Worm (Caenorhabditis elegans): ENCODE data around the gene emc-6.

emc-6 gene

DNA sequence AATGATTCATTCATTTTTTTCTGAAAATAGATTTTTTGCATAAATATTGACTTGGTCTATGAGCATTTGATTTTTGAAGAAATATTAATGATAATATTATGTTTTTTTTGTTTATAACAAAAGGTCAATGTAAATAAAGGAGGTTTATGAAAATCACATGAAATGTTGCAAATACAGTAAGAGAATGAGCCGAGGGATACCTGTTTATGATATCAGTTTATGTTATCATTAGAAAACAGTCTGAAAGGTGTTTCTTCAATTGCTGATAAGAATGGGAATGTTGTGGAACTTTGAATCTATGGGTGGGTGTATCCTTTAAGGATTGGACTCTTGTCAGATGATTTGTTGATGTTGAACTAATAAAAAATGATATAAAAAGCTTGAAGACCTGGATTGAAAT lies 24.6 kb upstream of the emc-6 start:
- TF ChIP-seq ztf-4 (tag; optimal IDR thresholded peaks at IDR 0.05) (no peak), nhr-19 (GFP tag; conservative IDR thresholded peaks at IDR 0.05) (no peak), ceh-8 (GFP tag; optimal IDR thresholded peaks at IDR 0.05) (no peak), isw-1 (GFP tag; IDR thresholded peaks at IDR 0.05) (no peak), lir-3 (tag; optimal IDR thresholded peaks at IDR 0.05; ENCODE audit: poor library complexity) (no peak), fkh-4 (tag; optimal IDR thresholded peaks at IDR 0.05; ENCODE audit: borderline replicate concordance) (no peak), unc-30 (tag; optimal IDR thresholded peaks at IDR 0.05) (no peak), mdl-1 (tag; optimal IDR thresholded peaks at IDR 0.05) (no peak), unc-130 (tag; optimal IDR thresholded peaks at IDR 0.05) (no peak), lin-14 (GFP tag; optimal IDR thresholded peaks at IDR 0.05) (no peak), ets-5 (GFP tag; IDR thresholded peaks at IDR 0.05) (no peak)

DNA sequence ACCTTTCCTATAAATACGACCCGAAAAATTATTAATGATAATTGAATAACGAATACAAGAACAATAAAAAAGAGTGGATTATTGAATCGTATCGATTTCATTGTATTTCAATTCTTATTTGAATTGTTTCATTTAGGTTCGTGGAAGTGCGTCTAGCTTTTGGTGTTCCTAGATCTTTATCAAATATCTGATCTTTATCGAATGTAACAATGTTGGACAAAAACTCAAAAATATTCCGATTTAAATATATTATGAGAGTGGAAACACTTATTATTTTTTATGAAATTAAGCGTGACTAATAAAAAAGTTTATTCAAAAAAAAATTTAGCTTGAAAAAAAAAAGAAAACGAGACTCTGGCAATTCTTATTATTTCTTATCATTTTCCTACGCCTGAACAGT lies 22.4 kb upstream of the emc-6 start, which contains the start of the genes C50F7.9 and C50F7.3:
Gene C50F7.9, minus strand, starts transcription at position 101 of the 400 bp plus-strand sequence.
Gene C50F7.3, plus strand, starts transcription at position 370 of the 400 bp plus-strand sequence.
- TF ChIP-seq pag-3 (tag; optimal IDR thresholded peaks at IDR 0.05; ENCODE audit: borderline replicate concordance, insufficient read depth) = no peak
- TF ChIP-seq lsy-2 (tag; optimal IDR thresholded peaks at IDR 0.05) = no peak
- no peak for TF ChIP-seq ceh-90 (tag; optimal IDR thresholded peaks at IDR 0.05)
- no peak for TF ChIP-seq dpl-1 (GFP tag; optimal IDR thresholded peaks at IDR 0.05)
- no peak for TF ChIP-seq unc-62 (GFP tag; optimal IDR thresholded peaks at IDR 0.05)
- TF ChIP-seq lin-35 (GFP tag; optimal IDR thresholded peaks at IDR 0.05) = no peak
- TF ChIP-seq fkh-8 (tag; optimal IDR thresholded peaks at IDR 0.05) = no peak
- no peak for TF ChIP-seq ceh-8 (GFP tag; optimal IDR thresholded peaks at IDR 0.05)
- no peak for TF ChIP-seq dsc-1 (tag; optimal IDR thresholded peaks at IDR 0.05)
- TF ChIP-seq mab-9 (GFP tag; IDR thresholded peaks at IDR 0.05) = no peak
- TF ChIP-seq ztf-11 (tag; optimal IDR thresholded peaks at IDR 0.05) = no peak
- TF ChIP-seq mep-1 (tag; optimal IDR thresholded peaks at IDR 0.05) = no peak
- TF ChIP-seq lin-15B (tag; optimal IDR thresholded peaks at IDR 0.05) = no peak
- TF ChIP-seq jun-1 (tag; optimal IDR thresholded peaks at IDR 0.05) = no peak
- TF ChIP-seq blmp-1 (tag; optimal IDR thresholded peaks at IDR 0.05) = no peak
- TF ChIP-seq nhr-237 (tag; optimal IDR thresholded peaks at IDR 0.05) = no peak
- no peak for TF ChIP-seq fkh-4 (tag; optimal IDR thresholded peaks at IDR 0.05; ENCODE audit: borderline replicate concordance)
- no peak for TF ChIP-seq nhr-20 (tag; optimal IDR thresholded peaks at IDR 0.05)
- TF ChIP-seq rnt-1 (tag; optimal IDR thresholded peaks at IDR 0.05) = no peak
- TF ChIP-seq pqm-1 (tag; optimal IDR thresholded peaks at IDR 0.05) = no peak

ce11 chrIV:7728402-7728963 lies 18.9 kb upstream of the emc-6 start, which contains the start of gene sucg-1:
Gene sucg-1, plus strand, starts transcription at chrIV:7728913.
- TF ChIP-seq zip-4 (GFP tag; optimal IDR thresholded peaks at IDR 0.05) = peak; percentile 51
- TF ChIP-seq efl-1 (optimal IDR thresholded peaks at IDR 0.05) = no peak
- peak in 1 of 2 experiments; percentile 53 for TF ChIP-seq efl-1 (GFP tag; optimal IDR thresholded peaks at IDR 0.05 in 1 of 2)
- no peak for TF ChIP-seq ztf-4 (tag; optimal IDR thresholded peaks at IDR 0.05)

- TF ChIP-seq rnt-1 (tag; optimal IDR thresholded peaks at IDR 0.05) (no peak), lin-14 (GFP tag; optimal IDR thresholded peaks at IDR 0.05) (no peak), hlh-17 (GFP tag; optimal IDR thresholded peaks at IDR 0.05; ENCODE audit: borderline replicate concordance) (no peak), efl-1 (optimal IDR thresholded peaks at IDR 0.05) (no peak), efl-1 (GFP tag; optimal IDR thresholded peaks at IDR 0.05 in 1 of 2) (peak in 1 of 2 experiments; percentile 25), nhr-19 (GFP tag; conservative IDR thresholded peaks at IDR 0.05) (no peak)
Measured at ce11 chrIV:7727258-7727657, 17.7 kb upstream of the emc-6 start.

DNA sequence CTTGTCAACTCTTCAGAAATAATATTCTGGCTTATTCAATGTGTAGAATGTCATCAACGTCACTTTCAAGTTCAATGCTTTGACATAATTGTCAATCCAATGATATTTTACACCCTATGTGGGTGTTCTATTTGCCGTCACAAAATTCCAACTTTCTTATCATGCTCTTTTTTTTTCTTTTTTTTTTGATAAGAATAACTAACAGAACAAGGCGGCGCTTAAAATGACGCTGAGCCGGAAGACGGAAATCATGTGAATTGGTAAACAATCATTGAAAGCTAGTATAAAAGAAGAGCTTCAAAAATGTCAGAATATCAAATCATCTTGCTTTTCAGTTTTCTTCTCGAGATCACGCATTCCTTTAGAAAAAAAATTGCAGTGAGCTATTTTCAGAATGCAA lies 16.8 kb upstream of the emc-6 start, which contains the start of gene C50F7.5:
Gene C50F7.5, plus strand, starts transcription at position 395 of the 400 bp plus-strand sequence.
- peak; percentile 58 for TF ChIP-seq elt-2 (tag; optimal IDR thresholded peaks at IDR 0.05)
- no peak for TF ChIP-seq elt-3 (tag; optimal IDR thresholded peaks at IDR 0.05)
- TF ChIP-seq xbp-1 (tag; optimal IDR thresholded peaks at IDR 0.05) = no peak
- TF ChIP-seq nhr-84 (tag; optimal IDR thresholded peaks at IDR 0.05) = no peak
- no peak for TF ChIP-seq ceh-82 (tag; optimal IDR thresholded peaks at IDR 0.05)
